Worm (Caenorhabditis elegans): ENCODE results near the gene F14F9.4.

The F14F9.4 gene

ce11 chrV:5169586-5169985 is 37.0 kb downstream of the F14F9.4 start, which contains the start of gene srt-64:
Gene srt-64 (minus strand): TSS chrV:5169686.
- TF ChIP-seq W03F9.2 (tag; optimal IDR thresholded peaks at IDR 0.05), result no peak
- no peak for TF ChIP-seq dao-5 (tag; optimal IDR thresholded peaks at IDR 0.05)
- TF ChIP-seq him-1 (tag; optimal IDR thresholded peaks at IDR 0.05), result no peak

ce11 chrV:5172833-5173232 is 40.3 kb downstream of the F14F9.4 start, which contains the start of gene srt-65:
Gene srt-65 (minus strand): TSS chrV:5172933.
- TF ChIP-seq W03F9.2 (tag; optimal IDR thresholded peaks at IDR 0.05), result no peak
- TF ChIP-seq him-1 (tag; optimal IDR thresholded peaks at IDR 0.05), result no peak
- TF ChIP-seq dao-5 (tag; optimal IDR thresholded peaks at IDR 0.05), result no peak

ce11 chrV:5177209-5177608 is 44.7 kb downstream of the F14F9.4 start, which contains the start of gene ugt-51:
Gene ugt-51 (minus strand): TSS chrV:5177309.
- TF ChIP-seq dao-5 (tag; optimal IDR thresholded peaks at IDR 0.05) (no peak), him-1 (tag; optimal IDR thresholded peaks at IDR 0.05) (no peak), W03F9.2 (tag; optimal IDR thresholded peaks at IDR 0.05) (no peak)

ce11 chrV:5178051-5178450 is 45.5 kb downstream of the F14F9.4 start:
- TF ChIP-seq W03F9.2 (tag; optimal IDR thresholded peaks at IDR 0.05) (no peak), him-1 (tag; optimal IDR thresholded peaks at IDR 0.05) (no peak), dao-5 (tag; optimal IDR thresholded peaks at IDR 0.05) (no peak)

- TF ChIP-seq W03F9.2 (tag; optimal IDR thresholded peaks at IDR 0.05) (no peak), dao-5 (tag; optimal IDR thresholded peaks at IDR 0.05) (no peak), him-1 (tag; optimal IDR thresholded peaks at IDR 0.05) (no peak)
These were observed 49.1 kb downstream of the F14F9.4 start, which contains the start of gene C03A7.2 for ce11 chrV:5181612-5182011. Gene C03A7.2 (plus strand): TSS chrV:5181912.

All from whole organism, L4/young adult.